Worm (Caenorhabditis elegans): ENCODE data around the gene T03G6.3.

Gene T03G6.3

DNA sequence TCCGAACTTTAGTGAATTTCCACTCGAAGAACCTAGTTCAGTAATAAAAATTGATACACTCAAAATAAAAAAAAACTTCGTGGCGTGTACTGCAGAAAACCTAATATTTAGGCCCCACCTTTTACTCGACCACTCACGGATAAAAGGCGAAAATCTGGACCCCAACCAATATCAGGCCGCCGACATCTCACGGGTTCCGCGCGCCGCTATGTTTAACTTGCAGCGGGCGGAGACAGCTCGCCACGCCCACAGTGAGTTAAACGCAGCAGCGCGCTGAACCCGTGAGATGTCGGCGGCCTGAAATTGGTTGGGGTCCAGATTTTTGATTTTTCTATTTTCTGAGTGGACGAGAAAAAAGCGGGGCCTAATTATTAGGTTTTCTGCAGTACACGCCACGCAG lies 17.3 kb upstream of the T03G6.3 start:
- TF ChIP-seq ztf-1 (GFP tag; conservative IDR thresholded peaks at IDR 0.05) (no peak), ceh-82 (tag; optimal IDR thresholded peaks at IDR 0.05) (no peak), nhr-21 (tag; optimal IDR thresholded peaks at IDR 0.05) (no peak), nhr-10 (tag; optimal IDR thresholded peaks at IDR 0.05) (no peak), snpc-4 (tag; optimal IDR thresholded peaks at IDR 0.05) (no peak), nhr-129 (tag; optimal IDR thresholded peaks at IDR 0.05) (no peak), F13H6.1 (tag; optimal IDR thresholded peaks at IDR 0.05) (no peak), unc-55 (GFP tag; optimal IDR thresholded peaks at IDR 0.05) (no peak)

DNA sequence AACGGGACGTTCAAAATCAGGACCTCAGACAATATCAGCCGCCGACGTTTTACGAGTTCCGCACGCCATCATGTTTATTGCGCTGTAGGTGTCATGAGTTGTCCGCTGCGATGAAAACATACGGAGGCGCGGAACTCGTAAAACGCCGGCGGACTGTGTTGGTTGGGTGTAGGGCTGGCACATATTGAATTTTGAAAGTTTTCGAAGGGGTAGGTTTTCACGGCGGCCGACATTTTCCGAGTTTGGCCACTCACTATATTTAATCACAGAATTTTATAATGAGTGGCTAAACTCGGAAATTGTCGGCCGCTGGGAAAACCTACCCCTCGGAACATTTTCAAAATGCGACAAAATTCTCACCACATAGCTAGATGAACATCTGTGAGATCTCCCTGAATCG lies 10.6 kb upstream of the T03G6.3 start:
- TF ChIP-seq nhr-10 (tag; optimal IDR thresholded peaks at IDR 0.05) (no peak), ZK546.5 (tag; optimal IDR thresholded peaks at IDR 0.05) (no peak)

DNA sequence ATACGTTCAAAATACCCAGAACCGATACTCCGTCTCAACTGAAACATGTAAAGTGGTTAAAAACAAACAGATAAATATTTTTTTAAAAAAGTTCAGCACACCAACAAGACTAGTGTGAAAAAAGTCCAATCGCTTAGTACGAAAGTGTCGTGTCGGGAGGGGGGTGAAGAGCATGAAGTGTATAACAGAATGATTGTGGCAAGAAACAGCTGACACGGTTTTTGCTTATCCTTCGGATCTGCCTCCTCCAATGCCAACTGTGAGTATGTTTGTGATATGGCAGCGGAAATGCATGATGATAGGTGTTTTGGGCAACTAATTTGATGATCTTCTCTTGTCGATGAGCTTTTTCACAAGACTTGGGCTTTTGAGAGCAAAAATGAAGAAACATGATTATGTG lies 4.8 kb upstream of the T03G6.3 start:
- TF ChIP-seq nhr-25 (tag; optimal IDR thresholded peaks at IDR 0.05) (no peak), nhr-129 (tag; optimal IDR thresholded peaks at IDR 0.05) (peak; percentile 56)

DNA sequence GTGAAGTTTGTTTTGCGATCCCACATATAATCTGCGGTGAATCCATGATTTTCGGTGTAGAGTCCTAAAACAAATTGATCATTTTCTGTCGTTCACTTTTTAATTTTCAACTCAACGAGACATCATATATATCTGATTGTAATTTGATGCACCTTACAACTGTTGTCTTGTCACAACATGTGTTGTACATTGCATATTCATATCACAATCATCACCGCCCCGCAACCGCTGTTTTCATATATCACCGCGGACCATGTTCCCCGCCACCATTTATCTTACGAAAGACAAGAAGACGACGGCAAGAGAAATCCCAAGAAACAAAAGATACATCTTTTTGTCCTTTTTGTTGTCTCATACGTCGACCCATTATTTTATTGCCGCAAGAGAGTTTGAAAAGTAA lies 1.4 kb downstream of the T03G6.3 start:
- TF ChIP-seq nhr-129 (tag; optimal IDR thresholded peaks at IDR 0.05) = no peak

DNA sequence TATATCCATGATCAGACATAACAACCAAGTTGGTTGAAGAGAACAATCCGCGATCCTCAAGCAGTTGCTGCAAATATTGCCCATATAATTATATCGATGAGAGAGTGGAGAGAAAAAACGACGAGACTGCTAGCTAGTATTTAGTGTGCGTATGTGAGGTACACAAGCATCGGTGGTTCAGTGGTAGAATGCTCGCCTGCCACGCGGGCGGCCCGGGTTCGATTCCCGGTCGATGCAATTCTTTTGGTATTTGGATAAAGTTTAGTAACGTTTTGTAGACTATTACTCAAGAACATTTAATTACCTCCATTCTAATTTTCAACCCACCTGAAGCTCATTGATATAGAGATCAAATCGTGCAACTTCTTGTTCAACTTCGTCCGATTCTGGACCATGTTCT lies 2.4 kb downstream of the T03G6.3 start:
- no peak for TF ChIP-seq elt-1 (tag; optimal IDR thresholded peaks at IDR 0.05)
- peak; percentile 25 for TF ChIP-seq nhr-6 (tag; optimal IDR thresholded peaks at IDR 0.05)
- TF ChIP-seq aly-2 (tag; optimal IDR thresholded peaks at IDR 0.05) = no peak
- no peak for TF ChIP-seq ZK546.5 (tag; optimal IDR thresholded peaks at IDR 0.05)
- TF ChIP-seq skn-1 (tag; optimal IDR thresholded peaks at IDR 0.05) = no peak
- peak; percentile 39 for TF ChIP-seq ztf-4 (tag; optimal IDR thresholded peaks at IDR 0.05)
- TF ChIP-seq sma-3 (GFP tag; optimal IDR thresholded peaks at IDR 0.05) = peak; percentile 77
- no peak for TF ChIP-seq ztf-11 (tag; optimal IDR thresholded peaks at IDR 0.05)
- no peak for TF ChIP-seq ztf-1 (GFP tag; conservative IDR thresholded peaks at IDR 0.05)
- TF ChIP-seq egl-27 (tag; optimal IDR thresholded peaks at IDR 0.05) = no peak
- TF ChIP-seq mbf-1 (tag; optimal IDR thresholded peaks at IDR 0.05) = no peak
- no peak for TF ChIP-seq mdl-1 (tag; optimal IDR thresholded peaks at IDR 0.05)
- no peak for TF ChIP-seq lin-39 (tag; optimal IDR thresholded peaks at IDR 0.05)
- TF ChIP-seq peb-1 (tag; optimal IDR thresholded peaks at IDR 0.05) = no peak
- no peak for TF ChIP-seq nhr-77 (tag; optimal IDR thresholded peaks at IDR 0.05)
- peak; percentile 80 for TF ChIP-seq unc-55 (GFP tag; optimal IDR thresholded peaks at IDR 0.05)
- no peak for TF ChIP-seq mab-5 (tag; optimal IDR thresholded peaks at IDR 0.05)
- no peak for TF ChIP-seq unc-62 (GFP tag; optimal IDR thresholded peaks at IDR 0.05)
- no peak for TF ChIP-seq nhr-237 (tag; optimal IDR thresholded peaks at IDR 0.05)
- no peak for TF ChIP-seq R02D3.7 (tag; optimal IDR thresholded peaks at IDR 0.05)
- no peak for TF ChIP-seq nhr-23 (tag; optimal IDR thresholded peaks at IDR 0.05)
- no peak for TF ChIP-seq nhr-10 (tag; optimal IDR thresholded peaks at IDR 0.05)
- no peak for TF ChIP-seq nhr-12 (tag; optimal IDR thresholded peaks at IDR 0.05)
- peak; percentile 36 to 51 for TF ChIP-seq lsy-2 (tag; optimal IDR thresholded peaks at IDR 0.05)
- TF ChIP-seq zag-1 (tag; optimal IDR thresholded peaks at IDR 0.05) = peak; percentile 25
- peak; percentile 70 for TF ChIP-seq nhr-129 (tag; optimal IDR thresholded peaks at IDR 0.05)
- TF ChIP-seq snpc-4 (tag; optimal IDR thresholded peaks at IDR 0.05) = no peak
- TF ChIP-seq ama-1 (optimal IDR thresholded peaks at IDR 0.05) = no peak
- peak; percentile 73 for TF ChIP-seq nhr-21 (tag; optimal IDR thresholded peaks at IDR 0.05)
- TF ChIP-seq ceh-82 (tag; optimal IDR thresholded peaks at IDR 0.05) = no peak
- no peak for TF ChIP-seq dmd-4 (tag; optimal IDR thresholded peaks at IDR 0.05)
- peak; percentile 69 for TF ChIP-seq sma-9 (GFP tag; optimal IDR thresholded peaks at IDR 0.05)
- no peak for TF ChIP-seq sma-9 (tag; optimal IDR thresholded peaks at IDR 0.05)
- TF ChIP-seq alr-1 (tag; optimal IDR thresholded peaks at IDR 0.05) = no peak
- TF ChIP-seq blmp-1 (tag; optimal IDR thresholded peaks at IDR 0.05; ENCODE audit: insufficient read depth) = peak; percentile 34
- TF ChIP-seq lin-11 (tag; optimal IDR thresholded peaks at IDR 0.05) = peak; percentile 65
- peak; percentile 36 for TF ChIP-seq C34F6.9 (tag; optimal IDR thresholded peaks at IDR 0.05)
- no peak for TF ChIP-seq Y55F3AM.14 (GFP tag; optimal IDR thresholded peaks at IDR 0.05)
- no peak for TF ChIP-seq elt-3 (tag; optimal IDR thresholded peaks at IDR 0.05)
- TF ChIP-seq gmeb-1 (tag; optimal IDR thresholded peaks at IDR 0.05) = peak; percentile 53
- peak; percentile 52 for TF ChIP-seq nhr-25 (tag; optimal IDR thresholded peaks at IDR 0.05)
- no peak for TF ChIP-seq unc-39 (tag; optimal IDR thresholded peaks at IDR 0.05)
- TF ChIP-seq fos-1 (tag; optimal IDR thresholded peaks at IDR 0.05) = peak; percentile 37
- no peak for TF ChIP-seq nhr-11 (tag; optimal IDR thresholded peaks at IDR 0.05)
- peak; percentile 65 for TF ChIP-seq lin-13 (GFP tag; optimal IDR thresholded peaks at IDR 0.05)
- peak; percentile 90 for TF ChIP-seq crh-2 (tag; optimal IDR thresholded peaks at IDR 0.05)

Measured in whole organism, L2 larva.